Fruit fly (Drosophila melanogaster) ovary, adult (tissue): ENCODE measurements around the gene Vps16B.

Experiments used
- CG17801 ChIP-seq: fragments of 200-800 bp; optimal IDR thresholded peaks from 2 replicates; lab custom pipeline; 2019; ENCODE audit warnings: missing biosample characterization, mild to moderate bottlenecking, missing genetic modification characterization, moderate library complexity; ENCODE audit not compliant: partially characterized antibody

The Vps16B gene

DNA sequence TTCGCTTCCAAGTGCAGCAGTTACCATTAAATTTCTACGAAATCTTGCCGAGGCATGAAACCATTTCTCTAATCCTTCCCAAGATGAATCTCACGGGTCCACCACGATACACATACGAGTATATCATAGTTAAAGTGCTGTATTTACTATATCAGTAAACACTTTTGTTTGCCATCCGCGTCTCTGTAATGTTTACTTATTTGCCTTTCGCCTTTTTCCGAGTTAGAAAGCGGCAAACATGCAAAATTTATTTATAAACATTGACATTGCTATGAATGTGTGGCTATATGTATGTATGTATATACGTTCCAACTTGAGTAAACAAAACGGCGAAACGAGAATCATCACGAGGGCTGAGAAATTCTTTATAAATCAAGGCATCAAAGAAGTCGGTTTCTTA, 14.7 kb upstream of the Vps16B start:
- TF ChIP-seq CG17801 (GFP tag; lab: Kevin White, UChicago) = no peak

DNA sequence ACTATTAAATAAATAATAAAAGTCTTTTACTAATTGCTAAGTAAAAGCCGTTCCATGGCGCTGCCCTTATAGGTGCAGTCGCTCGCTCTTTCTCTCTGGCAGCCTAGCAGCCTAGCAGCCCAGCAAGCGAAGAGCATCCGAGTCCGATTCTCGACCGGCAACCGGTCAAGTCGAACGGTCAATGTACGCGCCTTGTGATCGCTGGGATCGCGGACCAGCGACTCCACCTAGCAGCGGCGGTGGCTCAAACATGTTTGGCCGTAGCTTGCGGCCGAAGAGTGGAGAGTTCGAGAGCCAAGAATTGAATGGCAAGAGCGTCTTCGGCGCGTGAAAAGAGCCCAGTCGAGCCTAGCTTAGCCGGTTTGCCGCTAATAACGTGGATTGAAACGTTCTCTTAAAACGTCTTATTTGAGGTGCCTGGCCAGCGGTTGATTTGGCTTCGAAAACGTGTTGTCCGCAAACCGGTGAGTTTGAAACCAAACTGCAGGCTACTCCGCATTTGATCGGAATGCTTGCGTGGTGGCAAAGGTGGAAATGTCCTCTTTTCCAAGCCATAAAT, 13.1 kb upstream of the Vps16B start:
- TF ChIP-seq CG17801 (GFP tag; lab: Kevin White, UChicago) = no peak

DNA sequence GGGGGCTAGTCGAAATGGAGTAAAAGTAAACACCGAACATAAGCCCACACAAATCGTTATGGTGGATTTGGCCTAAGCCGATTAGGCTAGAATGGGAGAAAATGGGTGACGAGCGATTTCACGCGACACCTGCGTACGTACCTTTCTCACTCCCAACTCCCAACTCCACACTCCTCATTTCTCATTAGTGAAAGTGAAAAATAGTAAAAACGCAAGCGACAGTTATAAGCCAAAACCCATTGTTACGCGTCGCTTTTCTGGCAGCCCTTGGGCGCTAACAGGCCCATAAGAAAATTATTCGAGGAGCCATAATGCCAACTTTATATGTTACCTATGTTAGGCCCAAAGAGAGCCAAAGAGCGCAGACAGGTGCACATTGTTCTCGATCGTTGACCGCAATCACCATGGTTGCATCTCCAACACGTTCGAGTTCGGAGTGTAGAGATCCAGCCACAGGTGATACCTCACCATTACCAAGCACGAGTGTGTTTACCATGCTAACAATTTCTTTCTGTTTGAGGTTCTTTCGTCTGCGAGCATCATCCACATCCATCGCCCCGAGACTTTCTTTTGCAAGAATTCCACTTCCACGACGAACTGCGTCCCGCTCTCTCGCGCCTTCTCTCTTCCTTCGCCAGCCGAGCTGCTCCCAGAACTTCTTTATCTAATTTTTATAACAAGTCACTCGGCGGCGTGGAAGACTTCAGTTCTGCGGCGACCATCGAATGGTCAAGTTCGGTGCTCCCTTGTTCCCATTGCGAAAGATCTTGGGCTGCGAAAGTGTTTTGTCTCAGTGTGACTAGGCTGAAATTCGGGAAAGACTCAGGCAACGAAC, 2.4 kb upstream of the Vps16B start, which contains the start of gene neo:
neo (plus strand) TSS at position 698 of the 835 bp plus-strand sequence.
- TF ChIP-seq CG17801 (GFP tag; lab: Kevin White, UChicago) = no peak

- TF ChIP-seq CG17801 (GFP tag; lab: Kevin White, UChicago) = no peak
These were observed 1.4 kb upstream of the Vps16B start, which contains the start of gene CG7829 for dm6 chr3R:29817664-29818063. Gene CG7829 (minus strand): TSS chr3R:29817764.

DNA sequence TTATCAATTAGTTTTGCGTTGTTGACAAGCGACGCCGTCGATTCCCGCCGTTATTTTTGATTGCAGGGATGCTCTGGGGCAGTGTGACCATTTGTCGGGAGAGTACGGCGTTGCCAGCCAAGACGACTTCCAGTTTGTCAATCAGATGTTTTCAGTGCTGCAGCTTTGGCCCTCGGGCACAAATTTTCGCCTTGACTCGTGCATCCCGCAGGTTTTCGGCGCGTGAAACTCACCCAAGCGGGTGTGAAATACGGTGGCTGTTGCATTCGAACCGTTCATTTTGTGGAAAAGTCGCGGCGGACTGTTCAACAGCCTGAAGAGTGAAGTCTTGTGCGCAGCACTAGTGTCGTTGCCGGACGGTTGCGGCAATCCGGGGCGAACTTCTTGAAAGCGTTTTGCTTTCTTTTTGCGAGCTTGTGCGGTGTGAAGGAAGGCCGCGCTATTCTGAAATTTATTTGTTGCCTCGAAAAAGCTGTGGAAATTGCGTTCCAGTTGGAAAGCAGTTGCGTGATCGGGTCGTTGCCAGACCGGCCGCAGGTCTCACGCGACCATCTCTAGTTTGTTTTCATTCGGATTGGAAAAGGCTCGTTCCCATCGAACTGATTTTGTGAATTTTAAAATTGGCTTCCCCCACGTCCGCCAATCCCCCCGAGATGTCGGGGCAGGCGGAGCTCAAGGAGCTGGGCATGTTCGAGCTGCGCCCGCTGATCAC, 9.4 kb downstream of the Vps16B start, which contains the start of the genes ca and ncd:
ca (plus strand) TSS at position 130 of the 712 bp plus-strand sequence.
ncd (minus strand) TSS at position 446 of the 712 bp plus-strand sequence.
- TF ChIP-seq CG17801 (GFP tag; lab: Kevin White, UChicago) = no peak

- TF ChIP-seq CG17801 (GFP tag; lab: Kevin White, UChicago) = peak; percentile 87
These were observed 13.4 kb downstream of the Vps16B start, which contains the start of the genes Etfb and CG7789 for dm6 chr3R:29802753-29803313. Gene Etfb (minus strand): TSS chr3R:29802945. Gene CG7789 (plus strand): TSS chr3R:29803196.

dm6 chr3R:29799681-29800028, 16.6 kb downstream of the Vps16B start:
- no peak for TF ChIP-seq CG17801 (GFP tag; lab: Kevin White, UChicago)

DNA sequence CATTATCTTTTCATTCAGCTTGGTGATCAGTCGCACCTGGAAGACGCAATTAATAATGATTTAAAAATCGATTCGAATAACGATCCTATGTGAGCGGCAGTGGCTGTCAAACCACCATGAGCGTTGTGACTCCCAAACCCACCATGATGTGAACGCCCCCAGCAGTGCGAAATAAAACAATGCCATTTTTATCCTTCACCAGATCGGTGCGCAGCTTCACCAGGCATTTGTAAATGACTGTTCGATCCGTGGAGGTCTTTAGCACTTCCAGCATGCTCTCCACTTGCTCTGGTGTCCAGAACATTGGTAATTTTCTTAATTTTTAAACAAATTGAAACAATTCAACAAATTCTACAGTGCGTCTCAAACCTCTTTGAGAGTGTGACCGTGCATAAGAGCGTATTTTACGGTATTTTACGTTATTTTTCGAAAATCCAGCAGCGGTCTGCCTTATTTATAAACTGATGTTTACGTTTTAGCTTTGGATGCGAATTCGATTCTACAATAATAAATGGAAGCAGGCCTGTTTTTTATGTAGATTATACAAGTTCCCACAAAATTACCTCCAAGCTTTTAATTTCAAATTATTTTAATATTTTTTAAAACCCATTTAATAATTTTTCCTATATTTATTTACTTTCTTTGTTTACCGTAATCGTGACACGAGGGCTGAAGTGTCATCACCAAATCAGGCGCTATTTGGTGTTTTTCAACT, 17.1 kb downstream of the Vps16B start, which contains the start of the genes Rnb and Drice:
Rnb (minus strand) TSS at position 389 of the 715 bp plus-strand sequence.
Drice (plus strand) TSS at position 693 of the 715 bp plus-strand sequence.
- peak; percentile 76 for TF ChIP-seq CG17801 (GFP tag; lab: Kevin White, UChicago)

- no peak for TF ChIP-seq CG17801 (GFP tag; lab: Kevin White, UChicago)
These were observed 19.1 kb downstream of the Vps16B start for dm6 chr3R:29797183-29797582.

dm6 chr3R:29794161-29794882, 21.9 kb downstream of the Vps16B start, which contains the start of gene sro:
Gene sro (plus strand): TSS chr3R:29794597.
- TF ChIP-seq CG17801 (GFP tag; lab: Kevin White, UChicago) = peak; percentile 59

DNA sequence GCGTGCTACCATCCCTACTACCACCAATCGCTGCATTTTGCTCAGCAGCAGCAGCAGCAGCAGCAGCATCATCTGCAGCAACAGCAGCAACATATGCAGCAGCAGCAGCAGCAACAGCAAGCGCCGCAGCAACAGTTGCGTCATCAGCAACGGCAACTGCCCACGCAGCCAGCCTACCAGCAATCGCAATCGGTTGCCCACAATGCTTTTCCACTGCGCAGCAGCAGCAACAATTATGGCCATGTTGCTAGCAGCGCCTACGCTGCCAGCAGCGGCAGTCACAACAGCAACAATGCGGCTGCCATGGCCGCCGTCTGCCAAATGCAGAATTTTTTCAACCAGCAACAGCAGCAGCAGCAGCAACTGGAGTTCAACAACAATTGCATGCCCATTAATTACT, 26.1 kb downstream of the Vps16B start:
- no peak for TF ChIP-seq CG17801 (GFP tag; lab: Kevin White, UChicago)

DNA sequence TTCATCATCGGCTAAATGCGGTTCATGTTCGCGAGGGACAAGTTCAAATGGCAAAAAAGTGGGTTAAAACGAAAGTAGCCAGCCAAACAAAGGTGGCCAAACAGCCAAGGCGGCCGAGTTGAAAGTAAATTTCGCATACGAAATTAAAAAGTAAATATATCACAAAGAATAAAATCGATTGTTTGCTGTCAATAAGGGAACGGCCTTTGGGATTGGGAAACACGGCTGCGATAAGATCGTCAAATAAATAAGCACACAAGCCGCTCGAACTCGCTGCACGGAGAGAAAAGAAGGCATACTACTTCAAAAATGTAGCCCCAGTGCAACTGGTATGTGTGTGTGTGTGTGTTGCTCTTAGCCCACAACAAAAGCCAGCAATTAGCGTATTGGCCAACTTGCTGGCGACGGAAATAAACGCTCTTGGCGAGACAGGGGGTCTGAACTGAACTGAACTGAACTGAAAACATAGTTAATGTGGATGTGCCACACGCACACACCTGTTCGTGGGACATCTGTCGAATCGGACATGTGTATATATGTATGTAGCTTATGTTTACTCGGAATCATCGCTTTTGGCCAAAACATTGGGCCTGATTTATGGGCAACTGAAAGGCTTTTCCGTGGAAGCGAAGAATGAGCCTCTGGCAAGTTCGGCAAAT, 28.2 kb downstream of the Vps16B start:
- no peak for TF ChIP-seq CG17801 (GFP tag; lab: Kevin White, UChicago)
